Worm (Caenorhabditis elegans): ENCODE measurements around the gene mans-3.
A peak's percentile ranks its signal among the peaks of the same experiment; 100 is the strongest.

mans-3 gene

DNA sequence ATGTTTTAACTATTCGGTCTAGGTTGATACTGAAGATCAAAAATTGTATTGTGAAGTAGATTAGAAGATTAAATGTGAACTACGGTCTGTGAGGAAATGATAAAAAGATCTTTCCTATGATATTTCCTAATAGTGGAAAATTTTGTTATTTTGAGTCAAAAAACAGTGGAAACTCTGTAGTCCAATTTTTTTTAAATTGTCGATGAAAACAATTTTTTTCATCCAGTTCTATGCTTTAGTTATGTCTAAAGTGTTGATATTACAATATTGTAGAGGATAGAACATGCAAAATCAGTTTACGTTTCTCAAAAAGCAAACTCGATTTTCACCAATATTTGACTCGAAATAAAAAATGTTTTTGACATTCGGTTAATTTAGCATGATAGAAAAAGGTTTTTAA lies 45.5 kb upstream of the mans-3 start:
- no peak for TF ChIP-seq ces-1 (GFP tag; optimal IDR thresholded peaks at IDR 0.05)
- no peak for TF ChIP-seq ceh-63 (GFP tag; optimal IDR thresholded peaks at IDR 0.05)
- no peak for TF ChIP-seq dpl-1 (GFP tag; optimal IDR thresholded peaks at IDR 0.05)
- no peak for TF ChIP-seq snpc-4 (tag; optimal IDR thresholded peaks at IDR 0.05)
- TF ChIP-seq nhr-237 (tag; optimal IDR thresholded peaks at IDR 0.05) = no peak
- no peak for TF ChIP-seq C34B4.2 (tag; optimal IDR thresholded peaks at IDR 0.05)
- no peak for TF ChIP-seq sup-37 (GFP tag; optimal IDR thresholded peaks at IDR 0.05)
- TF ChIP-seq lir-3 (tag; optimal IDR thresholded peaks at IDR 0.05; ENCODE audit: poor library complexity) = no peak
- TF ChIP-seq lin-13 (GFP tag; optimal IDR thresholded peaks at IDR 0.05) = no peak
- no peak for TF ChIP-seq lin-39 (tag; optimal IDR thresholded peaks at IDR 0.05)
- no peak for TF ChIP-seq fkh-8 (tag; optimal IDR thresholded peaks at IDR 0.05)
- no peak for TF ChIP-seq lsy-2 (tag; optimal IDR thresholded peaks at IDR 0.05)
- no peak for TF ChIP-seq vab-15 (tag; optimal IDR thresholded peaks at IDR 0.05)
- no peak for TF ChIP-seq mdl-1 (tag; optimal IDR thresholded peaks at IDR 0.05)
- no peak for TF ChIP-seq tbx-2 (tag; optimal IDR thresholded peaks at IDR 0.05)

DNA sequence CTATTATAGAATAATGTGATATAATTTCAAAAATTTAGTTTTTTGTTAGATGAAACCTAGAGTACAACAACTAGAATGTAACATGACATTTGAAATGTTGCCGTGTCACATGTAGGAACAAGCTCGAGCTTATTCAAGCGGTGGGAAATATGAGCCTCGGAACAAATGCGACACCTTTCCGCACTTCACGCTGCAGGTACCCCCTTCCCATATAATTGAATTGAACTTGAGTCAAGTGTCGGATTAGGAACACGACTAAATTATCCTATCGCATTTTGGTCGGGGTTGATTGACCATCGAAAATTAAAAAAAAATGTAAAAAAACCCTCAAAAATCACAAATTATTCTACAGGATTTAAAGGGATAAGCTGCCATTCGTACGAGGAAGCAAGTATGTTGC lies 45.0 kb upstream of the mans-3 start:
- TF ChIP-seq aha-1 (tag; optimal IDR thresholded peaks at IDR 0.05) (no peak), ama-1 (optimal IDR thresholded peaks at IDR 0.05) (peak; percentile 37), alr-1 (tag; optimal IDR thresholded peaks at IDR 0.05; ENCODE audit: borderline replicate concordance) (no peak), nhr-71 (tag; optimal IDR thresholded peaks at IDR 0.05) (no peak), ceh-82 (tag; optimal IDR thresholded peaks at IDR 0.05) (no peak), unc-86 (tag; optimal IDR thresholded peaks at IDR 0.05) (no peak), nhr-19 (GFP tag; conservative IDR thresholded peaks at IDR 0.05) (no peak)

DNA sequence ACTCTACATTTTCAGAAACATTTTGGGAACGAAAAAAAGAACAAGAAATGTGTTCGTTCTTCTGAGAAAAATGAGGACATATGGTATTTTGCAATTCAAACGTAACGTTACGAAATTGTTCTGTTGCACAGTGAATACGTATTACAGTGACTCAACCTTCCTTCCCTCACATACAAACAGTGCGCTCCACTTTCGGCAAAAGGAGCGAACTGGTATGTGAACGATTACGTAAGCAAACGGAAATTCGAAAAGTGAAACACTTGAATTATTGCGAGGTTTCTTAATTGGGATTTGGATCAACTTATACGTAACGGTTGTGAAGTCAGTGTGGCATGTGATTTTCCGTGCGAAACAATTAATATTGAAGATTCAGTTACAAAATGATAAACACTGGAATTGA lies 44.4 kb upstream of the mans-3 start:
- TF ChIP-seq blmp-1 (tag; optimal IDR thresholded peaks at IDR 0.05) (peak; percentile 64), snu-23 (GFP tag; optimal IDR thresholded peaks at IDR 0.05) (no peak), nhr-20 (tag; optimal IDR thresholded peaks at IDR 0.05) (no peak), dsc-1 (tag; optimal IDR thresholded peaks at IDR 0.05) (peak; percentile 32), unc-30 (tag; optimal IDR thresholded peaks at IDR 0.05) (no peak)

DNA sequence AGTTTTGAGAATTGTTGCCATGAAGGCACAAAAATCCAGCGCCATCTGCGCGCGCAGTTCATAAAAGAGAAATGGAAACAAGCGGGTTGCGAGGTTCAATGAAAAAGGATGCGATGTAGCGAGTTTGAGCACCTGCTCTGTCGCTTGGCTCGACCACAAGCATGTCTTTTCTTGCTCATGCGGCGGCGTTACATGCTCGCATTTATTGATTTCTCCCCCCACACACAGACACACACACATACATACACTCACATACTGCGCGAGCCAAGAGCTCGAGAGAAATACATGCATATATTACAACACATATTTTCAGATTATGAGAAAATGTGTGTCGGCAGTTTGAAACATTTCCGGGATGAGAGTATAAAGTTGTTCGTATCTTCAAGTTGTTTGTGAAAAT lies 43.4 kb upstream of the mans-3 start:
- TF ChIP-seq lin-35 (GFP tag; optimal IDR thresholded peaks at IDR 0.05) (peak in 1 of 2 experiments; percentile 9), snu-23 (GFP tag; optimal IDR thresholded peaks at IDR 0.05) (peak; percentile 39), C04F5.9 (tag; optimal IDR thresholded peaks at IDR 0.05) (no peak), efl-3 (GFP tag; optimal IDR thresholded peaks at IDR 0.05) (no peak), rnt-1 (tag; optimal IDR thresholded peaks at IDR 0.05) (no peak), C16A3.4 (tag; optimal IDR thresholded peaks at IDR 0.05) (no peak), elt-2 (tag; optimal IDR thresholded peaks at IDR 0.05) (no peak), ztf-11 (tag; optimal IDR thresholded peaks at IDR 0.05) (no peak), vab-15 (tag; optimal IDR thresholded peaks at IDR 0.05) (no peak), xbp-1 (tag; optimal IDR thresholded peaks at IDR 0.05) (peak; percentile 10), ceh-82 (tag; optimal IDR thresholded peaks at IDR 0.05) (peak; percentile 10 to 56 (median 10)), hpl-2 (GFP tag; optimal IDR thresholded peaks at IDR 0.05) (no peak), irx-1 (tag; optimal IDR thresholded peaks at IDR 0.05) (peak; percentile 33), tbx-2 (tag; optimal IDR thresholded peaks at IDR 0.05) (peak; percentile 12), nhr-47 (tag; optimal IDR thresholded peaks at IDR 0.05) (peak; percentile 38), dsc-1 (tag; optimal IDR thresholded peaks at IDR 0.05) (peak; percentile 36), egl-13 (tag; optimal IDR thresholded peaks at IDR 0.05) (peak; percentile 63), mep-1 (tag; optimal IDR thresholded peaks at IDR 0.05) (peak; percentile 11), nhr-11 (tag; optimal IDR thresholded peaks at IDR 0.05) (no peak), nhr-85 (tag) (peak; percentile 55), unc-98 (GFP tag; IDR thresholded peaks at IDR 0.05) (no peak), lir-3 (tag; optimal IDR thresholded peaks at IDR 0.05; ENCODE audit: poor library complexity) (no peak), unc-86 (tag; optimal IDR thresholded peaks at IDR 0.05) (peak; percentile 64), nhr-19 (GFP tag; conservative IDR thresholded peaks at IDR 0.05) (0 out of 2 replicates have a peak, but pooled peaks have one; percentile 11), fkh-10 (GFP tag; optimal IDR thresholded peaks at IDR 0.05) (peak; percentile 45), fkh-4 (tag; optimal IDR thresholded peaks at IDR 0.05; ENCODE audit: borderline replicate concordance) (no peak), fkh-8 (tag; optimal IDR thresholded peaks at IDR 0.05) (peak; percentile 76), ets-5 (GFP tag; IDR thresholded peaks at IDR 0.05) (no peak), nhr-20 (tag; optimal IDR thresholded peaks at IDR 0.05) (no peak), sup-37 (GFP tag; optimal IDR thresholded peaks at IDR 0.05) (no peak), nhr-12 (tag; optimal IDR thresholded peaks at IDR 0.05) (no peak), zag-1 (tag; optimal IDR thresholded peaks at IDR 0.05) (no peak)

All from whole organism, L1 larva.